Worm (Caenorhabditis elegans) whole organism, young adult: ENCODE measurements around the gene srd-36.

Experiments
- Y53F4B.3 ChIP-seq: fragments of 200-800 bp; sonication (Bioruptor generic); IDR thresholded peaks from 2 replicates; pipeline ENCODE4 v1.3.6; 2022; ENCODE audit warnings: missing genetic modification reagents, missing genetic modification characterization, missing compliant biosample characterization
- ama-1 ChIP-seq, 3 experiments: fragments of 150-350 bp in 1 of 3; sonication (generic microtip) in 2 of 3; optimal IDR thresholded peaks; 2 replicates each; lab custom pipeline; 2014 to 2018; ENCODE audit warnings: missing biosample characterization in 2 of 3, missing genetic modification characterization in 2 of 3, missing genetic modification reagents in 2 of 3
- ceh-91 ChIP-seq: fragments of 200-800 bp; sonication (Bioruptor generic); IDR thresholded peaks from 2 replicates; pipeline ENCODE4 v1.3.6; 2022; ENCODE audit warnings: missing genetic modification reagents, missing genetic modification characterization, missing compliant biosample characterization
- hlh-26 ChIP-seq: fragments of 200-800 bp; sonication (Bioruptor generic); conservative IDR thresholded peaks from 2 replicates; pipeline ENCODE4 v1.3.6; 2022; ENCODE audit warnings: missing genetic modification reagents, missing genetic modification characterization, missing compliant biosample characterization
- pha-4 ChIP-seq: fragments of 150-350 bp; sonication (generic microtip); optimal IDR thresholded peaks from 2 replicates; lab custom pipeline; 2014; ENCODE audit warnings: missing biosample characterization, missing genetic modification reagents, missing genetic modification characterization
- sptf-2 ChIP-seq: fragments of 200-800 bp; sonication (Bioruptor generic); optimal IDR thresholded peaks from 2 replicates; lab custom pipeline; 2018; ENCODE audit warnings: mild to moderate bottlenecking, missing genetic modification characterization, missing compliant biosample characterization
- unc-62 ChIP-seq: fragments of 150-350 bp; optimal IDR thresholded peaks from 2 replicates; lab custom pipeline; 2014; ENCODE audit warnings: missing biosample characterization, missing genetic modification reagents, missing genetic modification characterization

DNA sequence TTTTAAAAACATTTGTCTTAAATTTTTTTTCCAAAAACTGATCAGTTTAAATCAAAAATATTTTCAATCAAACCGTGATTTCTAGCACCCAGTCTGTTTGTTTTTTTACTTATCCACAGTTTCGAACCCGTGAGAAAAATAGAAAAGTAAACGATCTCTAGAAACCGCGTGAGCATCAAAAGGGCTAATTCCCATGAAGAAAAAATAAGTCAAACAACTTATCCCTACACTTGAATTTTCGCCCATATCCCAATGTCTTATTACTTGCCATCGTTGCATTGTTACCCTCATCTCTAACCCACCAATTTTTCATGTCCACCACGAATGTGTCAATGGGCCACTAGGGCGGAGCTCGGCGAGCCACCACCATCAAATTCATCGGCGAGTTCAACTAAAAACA is 43.2 kb upstream of the srd-36 start, which contains the start of gene ptr-24:
- TF ChIP-seq pha-4 (tag; lab: Kevin White, UChicago) (no peak), sptf-2 (GFP tag; lab: Kevin White, UChicago) (no peak), ceh-91 (GFP tag; lab: Robert Waterston, UW) (no peak), unc-62 (no peak), hlh-26 (GFP tag; lab: Robert Waterston, UW) (no peak), Y53F4B.3 (GFP tag; lab: Robert Waterston, UW) (no peak), ama-1 (optimal IDR thresholded peaks at IDR 0.05; lab: Kevin White, UChicago) (no peak), ama-1 (GFP tag; optimal IDR thresholded peaks at IDR 0.05; lab: Kevin White, UChicago) (no peak)
